Worm (Caenorhabditis elegans) whole organism, young adult: ENCODE measurements around the gene T06E8.2.

Experiments used
- B0035.1 ChIP-seq: sonication (generic microtip); optimal IDR thresholded peaks from 2 replicates; lab custom pipeline; 2016; ENCODE audit warnings: missing genetic modification characterization, mild to moderate bottlenecking, missing compliant biosample characterization, missing genotype, missing genetic modification reagents
- D2030.7 ChIP-seq: fragments of 200-800 bp; sonication (Bioruptor generic); IDR thresholded peaks from 2 replicates; pipeline ENCODE4 v1.3.6; 2022; ENCODE audit warnings: missing genetic modification reagents, missing genetic modification characterization, missing compliant biosample characterization
- F57C9.4 ChIP-seq: sonication (generic microtip); optimal IDR thresholded peaks from 2 replicates; lab custom pipeline; 2017; ENCODE audit warnings: mild to moderate bottlenecking, missing genetic modification characterization, missing compliant biosample characterization
- K12H6.12 ChIP-seq: fragments of 200-800 bp; sonication (Bioruptor generic); optimal IDR thresholded peaks from 2 replicates; lab custom pipeline; 2018; ENCODE audit warnings: mild to moderate bottlenecking, missing genetic modification characterization, missing compliant biosample characterization
- ZK185.1 ChIP-seq: sonication (generic microtip); optimal IDR thresholded peaks from 2 replicates; lab custom pipeline; 2016; ENCODE audit warnings: mild to moderate bottlenecking, missing genetic modification characterization, missing compliant biosample characterization; ENCODE audit not compliant: poor library complexity, severe bottlenecking
- ama-1 ChIP-seq, 3 experiments: fragments of 150-350 bp in 1 of 3; sonication (generic microtip) in 2 of 3; optimal IDR thresholded peaks; 2 replicates each; lab custom pipeline; 2014 to 2018; ENCODE audit warnings: missing biosample characterization in 2 of 3, missing genetic modification characterization in 2 of 3, missing genetic modification reagents in 2 of 3
- attf-3 ChIP-seq: fragments of 200-800 bp; sonication (Bioruptor generic); conservative IDR thresholded peaks from 2 replicates; pipeline ENCODE4 v1.3.6; 2022; ENCODE audit warnings: missing genetic modification reagents, missing genetic modification characterization, missing compliant biosample characterization
- attf-6 ChIP-seq: fragments of 200-800 bp; sonication (Bioruptor generic); IDR thresholded peaks from 2 replicates; pipeline ENCODE4 v1.3.6; 2022; ENCODE audit warnings: missing genetic modification reagents, missing genetic modification characterization, missing compliant biosample characterization
- cebp-2 ChIP-seq: fragments of 200-800 bp; sonication (Bioruptor generic); IDR thresholded peaks from 2 replicates; pipeline ENCODE4 v1.3.6; 2022; ENCODE audit warnings: missing genetic modification characterization, missing compliant biosample characterization
- ceh-27 ChIP-seq: fragments of 200-800 bp; sonication (Bioruptor generic); optimal IDR thresholded peaks from 2 replicates; lab custom pipeline; 2018; ENCODE audit warnings: mild to moderate bottlenecking, missing genetic modification characterization, moderate library complexity, missing compliant biosample characterization
- ceh-40 ChIP-seq: fragments of 200-800 bp; sonication (Bioruptor generic); IDR thresholded peaks from 2 replicates; pipeline ENCODE4 v1.3.6; 2022; ENCODE audit warnings: missing genetic modification characterization, missing compliant biosample characterization
- ceh-58 ChIP-seq: fragments of 200-800 bp; sonication (Bioruptor generic); IDR thresholded peaks from 2 replicates; pipeline ENCODE4 v1.3.6; 2022; ENCODE audit warnings: missing genetic modification characterization, missing compliant biosample characterization
- chd-7 ChIP-seq: sonication (generic microtip); optimal IDR thresholded peaks from 2 replicates; lab custom pipeline; 2016; ENCODE audit warnings: mild to moderate bottlenecking, missing genetic modification characterization, moderate library complexity, missing compliant biosample characterization
- dox-1 ChIP-seq: fragments of 200-800 bp; sonication (Bioruptor generic); IDR thresholded peaks from 2 replicates; pipeline ENCODE4 v1.3.6; 2022; ENCODE audit warnings: missing genetic modification reagents, missing genetic modification characterization, missing compliant biosample characterization
- dpl-1 ChIP-seq: fragments of 150-350 bp; optimal IDR thresholded peaks from 2 replicates; lab custom pipeline; 2014; ENCODE audit warnings: missing biosample characterization, missing genetic modification reagents, missing genetic modification characterization
- egl-18 ChIP-seq: fragments of 200-800 bp; sonication (Bioruptor generic); IDR thresholded peaks from 2 replicates; pipeline ENCODE4 v1.3.6; 2022; ENCODE audit warnings: missing genetic modification reagents, missing genetic modification characterization, missing compliant biosample characterization
- ekl-4 ChIP-seq: fragments of 200-800 bp; sonication (Bioruptor generic); IDR thresholded peaks from 2 replicates; pipeline ENCODE4 v1.3.6; 2022; ENCODE audit warnings: missing genetic modification reagents, missing genetic modification characterization, missing compliant biosample characterization
- hlh-12 ChIP-seq: sonication (generic microtip); optimal IDR thresholded peaks from 2 replicates; lab custom pipeline; 2016; ENCODE audit warnings: missing genetic modification characterization, missing compliant biosample characterization
- hlh-26 ChIP-seq: fragments of 200-800 bp; sonication (Bioruptor generic); conservative IDR thresholded peaks from 2 replicates; pipeline ENCODE4 v1.3.6; 2022; ENCODE audit warnings: missing genetic modification reagents, missing genetic modification characterization, missing compliant biosample characterization
- hmg-20 ChIP-seq: fragments of 200-800 bp; sonication (Bioruptor generic); IDR thresholded peaks from 2 replicates; pipeline ENCODE4 v1.3.6; 2022; ENCODE audit warnings: missing genetic modification reagents, missing genetic modification characterization, missing compliant biosample characterization
- hsf-1 ChIP-seq: fragments of 200-800 bp; sonication (Bioruptor generic); IDR thresholded peaks from 2 replicates; pipeline ENCODE4 v1.3.6; 2022; ENCODE audit warnings: missing genetic modification reagents, missing genetic modification characterization, missing compliant biosample characterization
- let-526 ChIP-seq: fragments of 200-800 bp; sonication (Bioruptor generic); IDR thresholded peaks from 2 replicates; pipeline ENCODE4 v1.3.6; 2022; ENCODE audit warnings: missing genetic modification reagents, missing genetic modification characterization, missing compliant biosample characterization
- madf-10 ChIP-seq: sonication (generic microtip); optimal IDR thresholded peaks from 2 replicates; lab custom pipeline; 2016; ENCODE audit warnings: mild to moderate bottlenecking, missing genetic modification characterization, missing compliant biosample characterization
- madf-3 ChIP-seq: fragments of 200-800 bp; sonication (Bioruptor generic); IDR thresholded peaks from 2 replicates; pipeline ENCODE4 v1.3.6; 2022; ENCODE audit warnings: missing genetic modification reagents, missing genetic modification characterization, missing compliant biosample characterization
- madf-6 ChIP-seq: fragments of 200-800 bp; sonication (Bioruptor generic); IDR thresholded peaks from 2 replicates; pipeline ENCODE4 v1.3.6; 2022; ENCODE audit warnings: missing genetic modification reagents, missing genetic modification characterization, missing compliant biosample characterization
- madf-8 ChIP-seq: fragments of 200-800 bp; sonication (Bioruptor generic); conservative IDR thresholded peaks from 2 replicates; pipeline ENCODE4 v1.3.6; 2022; ENCODE audit warnings: missing genetic modification reagents, missing genetic modification characterization, missing compliant biosample characterization
- nfyb-1 ChIP-seq: fragments of 200-800 bp; sonication (Bioruptor generic); IDR thresholded peaks from 2 replicates; pipeline ENCODE4 v1.3.6; 2022; ENCODE audit warnings: missing genetic modification reagents, missing genetic modification characterization, missing compliant biosample characterization
- nhr-80 ChIP-seq: sonication (generic microtip); optimal IDR thresholded peaks from 2 replicates; lab custom pipeline; 2016; ENCODE audit warnings: missing genetic modification characterization, missing compliant biosample characterization
- nhr-90 ChIP-seq: sonication (generic microtip); optimal IDR thresholded peaks from 2 replicates; lab custom pipeline; 2016; ENCODE audit warnings: missing genotype, mild to moderate bottlenecking, missing genetic modification characterization, missing compliant biosample characterization
- pbrm-1 ChIP-seq: fragments of 200-800 bp; sonication (Bioruptor generic); IDR thresholded peaks from 2 replicates; pipeline ENCODE4 v1.3.6; 2022; ENCODE audit warnings: missing genetic modification reagents, missing genetic modification characterization, missing compliant biosample characterization
- pha-4 ChIP-seq: fragments of 150-350 bp; sonication (generic microtip); optimal IDR thresholded peaks from 2 replicates; lab custom pipeline; 2014; ENCODE audit warnings: missing biosample characterization, missing genetic modification reagents, missing genetic modification characterization
- rec-8 ChIP-seq, 2 experiments: sonication (generic microtip); optimal IDR thresholded peaks; 2 replicates each; lab custom pipeline; 2016; ENCODE audit warnings: mild to moderate bottlenecking in 2 of 2, missing genetic modification characterization in 2 of 2, missing genetic modification reagents in 2 of 2, missing genotype in 2 of 2, missing biosample characterization in 1 of 2, missing compliant biosample characterization in 1 of 2, moderate library complexity in 1 of 2
- sdz-38 ChIP-seq: sonication (generic microtip); optimal IDR thresholded peaks from 2 replicates; lab custom pipeline; 2016; ENCODE audit warnings: missing genotype, missing genetic modification characterization, missing compliant biosample characterization
- snpc-1.3 ChIP-seq: sonication (generic microtip); optimal IDR thresholded peaks from 2 replicates; lab custom pipeline; 2017; ENCODE audit warnings: missing genetic modification characterization, mild to moderate bottlenecking, missing compliant biosample characterization, antibody characterized with exemption, moderate library complexity, missing genotype, missing genetic modification reagents; ENCODE audit not compliant: insufficient read depth
- somi-1 ChIP-seq: fragments of 200-800 bp; sonication (Bioruptor generic); optimal IDR thresholded peaks from 2 replicates; lab custom pipeline; 2018; ENCODE audit warnings: mild to moderate bottlenecking, missing genetic modification characterization, missing compliant biosample characterization
- tbp1 ChIP-seq: fragments of 200-800 bp; sonication (Bioruptor generic); optimal IDR thresholded peaks from 2 replicates; lab custom pipeline; 2018; ENCODE audit warnings: mild to moderate bottlenecking, missing genetic modification characterization, missing compliant biosample characterization
- tbx-9 ChIP-seq: sonication (generic microtip); optimal IDR thresholded peaks from 2 replicates; lab custom pipeline; 2016; ENCODE audit warnings: borderline replicate concordance, missing genetic modification characterization, inconsistent platforms, missing compliant biosample characterization
- tlf-1 ChIP-seq: fragments of 200-800 bp; sonication (Bioruptor generic); optimal IDR thresholded peaks from 2 replicates; lab custom pipeline; 2018; ENCODE audit warnings: mild to moderate bottlenecking, missing genetic modification characterization, missing compliant biosample characterization
- zfh-2 ChIP-seq: fragments of 200-800 bp; sonication (Bioruptor generic); conservative IDR thresholded peaks from 2 replicates; pipeline ENCODE4 v1.3.6; 2022; ENCODE audit warnings: missing genetic modification reagents, missing genetic modification characterization, missing compliant biosample characterization
- ztf-26 ChIP-seq: sonication (generic microtip); optimal IDR thresholded peaks from 2 replicates; lab custom pipeline; 2017; ENCODE audit warnings: missing genetic modification characterization, missing compliant biosample characterization

Gene T06E8.2

ce11 chrV:10049192-10049816 is 13.1 kb upstream of the T06E8.2 start (continued):
- peak; percentile 49; the same call in 1 of the 2 replicates for TF ChIP-seq let-526 (GFP tag; lab: Robert Waterston, UW)
- peak; percentile 66; the same call in 1 of the 2 replicates for TF ChIP-seq ekl-4 (GFP tag; lab: Robert Waterston, UW)
- peak; percentile 90 for TF ChIP-seq madf-8
- TF ChIP-seq dox-1 (GFP tag; lab: Robert Waterston, UW): peak; percentile 76; the same call in 1 of the 2 replicates
- TF ChIP-seq nfyb-1: 0 out of 2 replicates have a peak, but pooled peaks have one; percentile 59
- peak; percentile 23; the same call in 1 of the 2 replicates for TF ChIP-seq attf-6 (GFP tag; lab: Robert Waterston, UW)
- TF ChIP-seq madf-6: peak; percentile 94

ce11 chrV:10047189-10047588 is 11.0 kb upstream of the T06E8.2 start:
- TF ChIP-seq zfh-2 (GFP tag; lab: Robert Waterston, UW): peak; percentile 57; the same call in 1 of the 2 replicates
- no peak for TF ChIP-seq hsf-1 (GFP tag; lab: Robert Waterston, UW)

ce11 chrV:10046503-10046902 is 10.3 kb upstream of the T06E8.2 start:
- TF ChIP-seq hlh-12 (no peak), ceh-27 (peak; percentile 4), chd-7 (tag; lab: Kevin White, UChicago) (no peak), D2030.7 (GFP tag; lab: Robert Waterston, UW) (0 out of 2 replicates have a peak, but pooled peaks have one; percentile 10), nfyb-1 (0 out of 2 replicates have a peak, but pooled peaks have one; percentile 31), rec-8 (tag; optimal IDR thresholded peaks at IDR 0.05; lab: Kevin White, UChicago) (no peak)

- TF ChIP-seq nhr-90 (tag; lab: Kevin White, UChicago) (no peak), somi-1 (GFP tag; lab: Kevin White, UChicago) (no peak), nhr-80 (tag; lab: Kevin White, UChicago) (no peak), hsf-1 (GFP tag; lab: Robert Waterston, UW) (no peak), snpc-1.3 (no peak), hlh-26 (GFP tag; lab: Robert Waterston, UW) (no peak), B0035.1 (tag; lab: Kevin White, UChicago) (no peak), attf-3 (GFP tag; lab: Robert Waterston, UW) (no peak), madf-10 (no peak), ceh-40 (GFP tag; lab: Robert Waterston, UW) (no peak), cebp-2 (GFP tag; lab: Robert Waterston, UW) (no peak)
Observed at ce11 chrV:10044735-10045134, 8.5 kb upstream of the T06E8.2 start.

ce11 chrV:10043234-10043796 is 7.1 kb upstream of the T06E8.2 start, which contains the start of gene T06E8.8:
TSS of gene T06E8.8 (plus strand) at chrV:10043746.
- TF ChIP-seq somi-1 (GFP tag; lab: Kevin White, UChicago) (peak; percentile 75), pha-4 (tag; lab: Kevin White, UChicago) (no peak), madf-3 (GFP tag; lab: Robert Waterston, UW) (no peak), hmg-20 (no peak), ztf-26 (tag; lab: Kevin White, UChicago) (peak; percentile 53), tbp1 (peak; percentile 24), egl-18 (GFP tag; lab: Robert Waterston, UW) (no peak), K12H6.12 (peak; percentile 40), zfh-2 (GFP tag; lab: Robert Waterston, UW) (no peak), tlf-1 (no peak), D2030.7 (GFP tag; lab: Robert Waterston, UW) (no peak), dpl-1 (GFP tag; lab: Kevin White, UChicago) (no peak), ZK185.1 (tag; lab: Kevin White, UChicago) (no peak), ama-1 (optimal IDR thresholded peaks at IDR 0.05; lab: Kevin White, UChicago) (no peak), ama-1 (GFP tag; optimal IDR thresholded peaks at IDR 0.05; lab: Kevin White, UChicago) (no peak), sdz-38 (tag; lab: Kevin White, UChicago) (no peak), F57C9.4 (tag; lab: Kevin White, UChicago) (no peak), nhr-80 (tag; lab: Kevin White, UChicago) (no peak), ceh-58 (no peak), pbrm-1 (GFP tag; lab: Robert Waterston, UW) (no peak), ceh-27 (peak; percentile 25), tbx-9 (tag; lab: Kevin White, UChicago) (no peak)
